Worm (Caenorhabditis elegans) whole organism, L4 larva: ENCODE measurements around the gene sphk-1.

Source experiments
- D1046.2 ChIP-seq: fragments of 200-800 bp; sonication (Bioruptor generic); IDR thresholded peaks from 2 replicates; pipeline ENCODE4 v1.3.6; 2022; ENCODE audit warnings: missing genetic modification characterization, missing compliant biosample characterization
- F49E8.2 ChIP-seq: sonication (generic microtip); optimal IDR thresholded peaks from 2 replicates; lab custom pipeline; 2016; ENCODE audit warnings: missing compliant biosample characterization, mild to moderate bottlenecking, missing genetic modification characterization, borderline replicate concordance
- T26A8.4 ChIP-seq: fragments of 200-800 bp; sonication (Bioruptor generic); IDR thresholded peaks from 2 replicates; pipeline ENCODE4 v1.3.6; 2022; ENCODE audit warnings: missing genetic modification characterization, missing compliant biosample characterization
- Y105C5A.15 ChIP-seq: fragments of 200-800 bp; sonication (Bioruptor generic); IDR thresholded peaks from 2 replicates; pipeline ENCODE4 v1.3.6; 2022; ENCODE audit warnings: missing genetic modification characterization, missing compliant biosample characterization
- Y48G9A.11 ChIP-seq: fragments of 200-800 bp; sonication (Bioruptor generic); IDR thresholded peaks from 2 replicates; pipeline ENCODE4 v1.3.6; 2022; ENCODE audit warnings: missing genetic modification reagents, missing genetic modification characterization, missing compliant biosample characterization
- Y5F2A.4 ChIP-seq: fragments of 200-800 bp; sonication (Bioruptor generic); optimal IDR thresholded peaks from 2 replicates; lab custom pipeline; 2018; ENCODE audit warnings: mild to moderate bottlenecking, missing genetic modification characterization, missing compliant biosample characterization
- Y75B8A.6 ChIP-seq: fragments of 200-800 bp; sonication (Bioruptor generic); IDR thresholded peaks from 2 replicates; pipeline ENCODE4 v1.3.6; 2022; ENCODE audit warnings: missing genetic modification reagents, missing genetic modification characterization, missing compliant biosample characterization
- ZK546.5 ChIP-seq, 2 experiments: sonication (generic microtip); optimal IDR thresholded peaks; 2 replicates each; lab custom pipeline; 2017; ENCODE audit warnings: missing biosample characterization in 2 of 2, missing genetic modification characterization in 2 of 2
- aha-1 ChIP-seq: fragments of 150-350 bp; peaks from one replicate; lab custom pipeline; 2014; ENCODE audit warnings: missing biosample characterization, missing genetic modification characterization
- ama-1 ChIP-seq: fragments of 150-350 bp; optimal IDR thresholded peaks from 2 replicates; lab custom pipeline; 2014; ENCODE audit warnings: inconsistent platforms, mixed read lengths
- attf-4 ChIP-seq: sonication (generic microtip); optimal IDR thresholded peaks from 3 replicates; lab custom pipeline; 2017; ENCODE audit warnings: missing biosample characterization, missing genetic modification characterization
- ceh-82 ChIP-seq: sonication (generic microtip); optimal IDR thresholded peaks from 2 replicates; lab custom pipeline; 2017; ENCODE audit warnings: missing biosample characterization, missing genetic modification characterization
- ces-1 ChIP-seq: fragments of 150-350 bp; sonication (generic microtip); optimal IDR thresholded peaks from 4 replicates; lab custom pipeline; 2014; ENCODE audit warnings: missing biosample characterization, missing genetic modification reagents, missing genetic modification characterization
- daf-12 ChIP-seq: fragments of 150-350 bp; optimal IDR thresholded peaks from 2 replicates; lab custom pipeline; 2014; ENCODE audit warnings: missing biosample characterization, missing genetic modification reagents, missing genetic modification characterization
- dmd-8 ChIP-seq: fragments of 200-800 bp; sonication (Bioruptor generic); IDR thresholded peaks from 2 replicates; pipeline ENCODE4 v1.3.6; 2022; ENCODE audit warnings: missing genetic modification characterization, missing compliant biosample characterization
- dmd-9 ChIP-seq: fragments of 200-800 bp; sonication (Bioruptor generic); IDR thresholded peaks from 2 replicates; pipeline ENCODE4 v1.3.6; 2022; ENCODE audit warnings: missing genetic modification reagents, missing genetic modification characterization, missing compliant biosample characterization
- dve-1 ChIP-seq: sonication (generic microtip); optimal IDR thresholded peaks from 2 replicates; lab custom pipeline; 2017; ENCODE audit warnings: antibody characterized with exemption, mild to moderate bottlenecking, missing genetic modification characterization, missing compliant biosample characterization; ENCODE audit not compliant: insufficient read depth
- egl-43 ChIP-seq: fragments of 200-800 bp; sonication (Bioruptor generic); IDR thresholded peaks from 2 replicates; pipeline ENCODE4 v1.3.6; 2022; ENCODE audit warnings: missing genetic modification reagents, missing genetic modification characterization, missing compliant biosample characterization
- fos-1 ChIP-seq: fragments of 150-350 bp; optimal IDR thresholded peaks from 2 replicates; lab custom pipeline; 2014; ENCODE audit warnings: missing biosample characterization, missing genetic modification characterization
- hlh-11 ChIP-seq: fragments of 200-800 bp; sonication (Bioruptor generic); optimal IDR thresholded peaks from 2 replicates; lab custom pipeline; 2018; ENCODE audit warnings: mild to moderate bottlenecking, missing genetic modification characterization, missing compliant biosample characterization
- lim-7 ChIP-seq: fragments of 200-800 bp; sonication (Bioruptor generic); IDR thresholded peaks from 2 replicates; pipeline ENCODE4 v1.3.6; 2022; ENCODE audit warnings: missing genetic modification characterization, missing compliant biosample characterization
- lin-15B ChIP-seq: fragments of 150-350 bp; sonication (generic microtip); optimal IDR thresholded peaks from 3 replicates; lab custom pipeline; 2014; ENCODE audit warnings: missing biosample characterization, missing genetic modification characterization
- lin-39 ChIP-seq: fragments of 150-350 bp; optimal IDR thresholded peaks from 2 replicates; lab custom pipeline; 2014; ENCODE audit warnings: missing biosample characterization, missing genetic modification reagents, missing genetic modification characterization
- lsy-2 ChIP-seq, 2 experiments: fragments of 150-350 bp in 1 of 2; sonication (generic microtip) in 1 of 2; optimal IDR thresholded peaks; 2 replicates each; lab custom pipeline; 2014 to 2017; ENCODE audit warnings: missing biosample characterization in 2 of 2, missing genetic modification characterization in 2 of 2
- madf-9 ChIP-seq: fragments of 200-800 bp; sonication (Bioruptor generic); conservative IDR thresholded peaks from 2 replicates; pipeline ENCODE4 v1.3.6; 2022; ENCODE audit warnings: missing genetic modification reagents, missing genetic modification characterization, missing compliant biosample characterization
- mdl-1 ChIP-seq, 2 experiments: fragments of 150-350 bp in 1 of 2; sonication (generic microtip) in 1 of 2; optimal IDR thresholded peaks; 2 replicates each; lab custom pipeline; 2014 to 2017; ENCODE audit warnings: missing biosample characterization in 2 of 2, missing genetic modification characterization in 2 of 2
- nhr-11 ChIP-seq: fragments of 150-350 bp; optimal IDR thresholded peaks from 2 replicates; lab custom pipeline; 2014; ENCODE audit warnings: missing biosample characterization, missing genetic modification characterization
- nhr-111 ChIP-seq: fragments of 200-800 bp; sonication (Bioruptor generic); optimal IDR thresholded peaks from 2 replicates; lab custom pipeline; 2018; ENCODE audit warnings: mild to moderate bottlenecking, missing genetic modification characterization, missing compliant biosample characterization
- nhr-28 ChIP-seq: fragments of 150-350 bp; optimal IDR thresholded peaks from 2 replicates; lab custom pipeline; 2014; ENCODE audit warnings: missing biosample characterization, missing genetic modification characterization
- nhr-48 ChIP-seq: sonication (generic microtip); optimal IDR thresholded peaks from 2 replicates; lab custom pipeline; 2016; ENCODE audit warnings: mild to moderate bottlenecking, missing genetic modification characterization, missing compliant biosample characterization
- nhr-77 ChIP-seq: fragments of 150-350 bp; optimal IDR thresholded peaks from 2 replicates; lab custom pipeline; 2014; ENCODE audit warnings: missing biosample characterization, missing genetic modification characterization
- pha-4 ChIP-seq, 2 experiments: fragments of 150-350 bp in 1 of 2; fragments of 200-800 bp in 1 of 2; sonication (Bioruptor generic) in 1 of 2; IDR thresholded peaks in 1 of 2; optimal IDR thresholded peaks in 1 of 2; 2 replicates each; pipeline versions ENCODE4 v1.3.6 to Lab custom; 2014 to 2022; ENCODE audit warnings: missing genetic modification characterization in 2 of 2, missing genetic modification reagents in 2 of 2, missing biosample characterization in 1 of 2, missing compliant biosample characterization in 1 of 2
- sdz-12 ChIP-seq: fragments of 200-800 bp; sonication (Bioruptor generic); optimal IDR thresholded peaks from 2 replicates; lab custom pipeline; 2018; ENCODE audit warnings: mild to moderate bottlenecking, missing genetic modification characterization, missing compliant biosample characterization
- set-16 ChIP-seq: fragments of 200-800 bp; sonication (Bioruptor generic); IDR thresholded peaks from 2 replicates; pipeline ENCODE4 v1.3.6; 2022; ENCODE audit warnings: missing genetic modification reagents, missing genetic modification characterization, missing compliant biosample characterization
- skn-1 ChIP-seq: fragments of 150-350 bp; optimal IDR thresholded peaks from 2 replicates; lab custom pipeline; 2014; ENCODE audit warnings: missing biosample characterization, missing genetic modification characterization
- spr-1 ChIP-seq: sonication (generic microtip); optimal IDR thresholded peaks from 2 replicates; lab custom pipeline; 2016; ENCODE audit warnings: mild to moderate bottlenecking, missing genetic modification characterization, missing compliant biosample characterization
- spr-3 ChIP-seq: fragments of 200-800 bp; sonication (Bioruptor generic); optimal IDR thresholded peaks from 2 replicates; lab custom pipeline; 2018; ENCODE audit warnings: mild to moderate bottlenecking, missing genetic modification characterization, missing compliant biosample characterization
- tra-1 ChIP-seq: fragments of 200-800 bp; sonication (Bioruptor generic); IDR thresholded peaks from 2 replicates; pipeline ENCODE4 v1.3.6; 2022; ENCODE audit warnings: missing genetic modification reagents, missing genetic modification characterization, missing compliant biosample characterization
- unc-39 ChIP-seq: sonication (generic microtip); optimal IDR thresholded peaks from 2 replicates; lab custom pipeline; 2017; ENCODE audit warnings: missing biosample characterization, missing genetic modification characterization
- unc-62 ChIP-seq, 3 experiments: fragments of 150-350 bp in 1 of 3; sonication (generic microtip); optimal IDR thresholded peaks in 2 of 3; peaks in 1 of 3; 1 replicate in 1 of 3; 2 replicates in 2 of 3; lab custom pipeline; 2014 to 2017; ENCODE audit warnings: missing biosample characterization in 3 of 3, missing genetic modification characterization in 3 of 3, missing genetic modification reagents in 3 of 3, missing genotype in 1 of 3
- ztf-11 ChIP-seq: fragments of 150-350 bp; optimal IDR thresholded peaks from 2 replicates; lab custom pipeline; 2014; ENCODE audit warnings: missing biosample characterization, missing genetic modification characterization
- ztf-7 ChIP-seq: fragments of 150-350 bp; optimal IDR thresholded peaks from 2 replicates; lab custom pipeline; 2014; ENCODE audit warnings: missing biosample characterization, missing genetic modification characterization

sphk-1 gene

DNA sequence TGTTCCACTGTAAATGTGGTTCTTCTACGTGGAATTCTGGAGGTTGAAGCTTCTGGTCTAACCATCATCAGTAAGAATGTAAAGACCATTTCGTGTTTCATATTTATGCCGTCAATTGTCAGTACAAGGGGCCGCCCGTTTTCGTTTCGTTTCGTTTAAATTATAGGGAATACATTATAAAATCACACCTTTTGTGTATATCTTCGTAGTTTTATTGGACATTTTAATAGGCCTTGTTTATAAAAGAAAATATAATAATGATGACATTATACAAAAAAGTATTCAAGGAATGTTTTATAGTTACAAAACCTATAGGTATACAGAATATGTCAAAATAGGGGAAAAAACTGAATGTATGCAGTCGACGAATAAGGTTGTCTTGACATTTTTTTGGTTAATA is 2.3 kb upstream of the sphk-1 start, which contains the start of gene ceh-7:
ceh-7 (minus strand) TSS at position 101 of the 400 bp plus-strand sequence.
- TF ChIP-seq D1046.2 (GFP tag; lab: Robert Waterston, UW) (no peak), T26A8.4 (GFP tag; lab: Robert Waterston, UW) (no peak), Y48G9A.11 (no peak), tra-1 (no peak), lim-7 (GFP tag; lab: Robert Waterston, UW) (no peak), egl-43 (GFP tag; lab: Robert Waterston, UW) (no peak), dmd-8 (GFP tag; lab: Robert Waterston, UW) (no peak), Y75B8A.6 (no peak), fos-1 (no peak)

ce11 chrII:8701059-8701458 is 410 bp downstream of the sphk-1 start:
- no peak for TF ChIP-seq ztf-11 (tag; lab: Kevin White, UChicago)
- no peak for TF ChIP-seq nhr-77 (tag; lab: Kevin White, UChicago)
- peak in 1 of 2 experiments; percentile 49 for TF ChIP-seq unc-62 (GFP tag; optimal IDR thresholded peaks at IDR 0.05 in 1 of 2; lab: Kevin White, UChicago)
- no peak for TF ChIP-seq unc-62 (tag; optimal IDR thresholded peaks at IDR 0.05; lab: Kevin White, UChicago)
- TF ChIP-seq lsy-2 (tag; optimal IDR thresholded peaks at IDR 0.05; lab: Kevin White, UChicago) = peak in 1 of 2 experiments; percentile 84
- TF ChIP-seq nhr-48 (tag; lab: Kevin White, UChicago) = no peak
- TF ChIP-seq skn-1 (tag; lab: Kevin White, UChicago) = no peak
- no peak for TF ChIP-seq lin-15B (tag; lab: Kevin White, UChicago)

- no peak for TF ChIP-seq spr-1 (tag; lab: Kevin White, UChicago)
- TF ChIP-seq ces-1 (GFP tag; lab: Kevin White, UChicago) = no peak
- TF ChIP-seq lin-39 (tag; lab: Kevin White, UChicago) = no peak
- no peak for TF ChIP-seq ceh-82 (tag; lab: Kevin White, UChicago)
- TF ChIP-seq nhr-111 = no peak
- no peak for TF ChIP-seq nhr-11
- peak; percentile 45 for TF ChIP-seq ama-1 (lab: Kevin White, UChicago)
- TF ChIP-seq ztf-7 (tag; lab: Kevin White, UChicago) = no peak
- TF ChIP-seq sdz-12 = no peak
- no peak for TF ChIP-seq unc-39 (tag; lab: Kevin White, UChicago)
- TF ChIP-seq Y5F2A.4 (GFP tag; lab: Kevin White, UChicago) = no peak
- peak in 1 of 2 experiments; percentile 31 for TF ChIP-seq unc-62 (GFP tag; optimal IDR thresholded peaks at IDR 0.05 in 1 of 2; lab: Kevin White, UChicago)
- TF ChIP-seq unc-62 (tag; optimal IDR thresholded peaks at IDR 0.05; lab: Kevin White, UChicago) = no peak
- no peak for TF ChIP-seq nhr-77 (tag; lab: Kevin White, UChicago)
- TF ChIP-seq dmd-9 (GFP tag; lab: Robert Waterston, UW) = no peak
These were observed 2.6 kb downstream of the sphk-1 start, which contains the start of gene chdh-1 for ce11 chrII:8698828-8699227. Gene chdh-1 (minus strand): TSS chrII:8698928.

DNA sequence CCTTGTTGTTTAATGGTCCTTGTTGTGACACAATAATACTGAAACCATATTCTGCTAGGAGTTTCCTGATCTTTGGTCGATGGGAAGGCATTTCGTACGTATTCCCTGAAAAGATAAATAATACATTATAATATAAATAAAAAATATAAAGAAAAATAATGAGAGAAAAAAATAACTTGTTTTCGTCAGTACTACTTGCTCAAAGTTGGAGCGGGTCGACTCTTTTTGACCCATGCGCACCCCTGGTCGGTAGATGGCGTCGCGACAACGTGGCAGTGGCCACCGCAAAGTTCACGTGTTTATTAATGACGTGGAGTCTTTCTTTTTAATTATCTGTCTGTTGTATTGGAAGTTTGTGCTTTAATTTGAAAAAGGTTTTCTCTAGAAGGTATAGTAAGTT is 5.7 kb downstream of the sphk-1 start, which contains the start of gene C34C6.10:
C34C6.10 (minus strand) TSS at position 101 of the 400 bp plus-strand sequence.
- TF ChIP-seq madf-9 (no peak), ztf-11 (tag; lab: Kevin White, UChicago) (no peak), set-16 (no peak), dmd-8 (GFP tag; lab: Robert Waterston, UW) (no peak), daf-12 (tag; lab: Kevin White, UChicago) (no peak), hlh-11 (tag; lab: Kevin White, UChicago) (no peak), Y105C5A.15 (no peak), spr-3 (no peak), mdl-1 (tag; optimal IDR thresholded peaks at IDR 0.05; lab: Kevin White, UChicago) (no peak), nhr-28 (tag; lab: Kevin White, UChicago) (no peak), ZK546.5 (tag; optimal IDR thresholded peaks at IDR 0.05; lab: Kevin White, UChicago) (no peak), attf-4 (tag; lab: Kevin White, UChicago) (no peak), F49E8.2 (tag; lab: Kevin White, UChicago) (no peak), aha-1 (no peak), pha-4 (GFP tag; IDR thresholded peaks at IDR 0.05; lab: Robert Waterston, UW) (no peak), pha-4 (tag; optimal IDR thresholded peaks at IDR 0.05; lab: Kevin White, UChicago) (no peak), dve-1 (tag; lab: Kevin White, UChicago) (no peak), nhr-77 (tag; lab: Kevin White, UChicago) (no peak)
- TF ChIP-seq, all 104 proteins: peak for 0
